Worm (Caenorhabditis elegans): ENCODE measurements around the gene pck-3.

- no peak for TF ChIP-seq unc-39 (tag; optimal IDR thresholded peaks at IDR 0.05)
- TF ChIP-seq ham-2 (GFP tag; optimal IDR thresholded peaks at IDR 0.05): no peak
- no peak for TF ChIP-seq nhr-76 (tag; optimal IDR thresholded peaks at IDR 0.05)
- no peak for TF ChIP-seq lin-13 (tag; optimal IDR thresholded peaks at IDR 0.05)
- TF ChIP-seq nhr-12 (tag; optimal IDR thresholded peaks at IDR 0.05): no peak
- TF ChIP-seq snpc-4 (tag; optimal IDR thresholded peaks at IDR 0.05): no peak
- no peak for TF ChIP-seq unc-62 (GFP tag; optimal IDR thresholded peaks at IDR 0.05)
- TF ChIP-seq sptf-1 (tag; optimal IDR thresholded peaks at IDR 0.05): no peak
- TF ChIP-seq ztf-11 (tag; optimal IDR thresholded peaks at IDR 0.05): no peak
- no peak for TF ChIP-seq pha-4 (tag; optimal IDR thresholded peaks at IDR 0.05)
These were observed 11.9 kb upstream of the pck-3 start, which contains the start of gene H04M03.11 for ce11 chrIV:5884500-5884899.

Data from whole organism, mixed stage, embryonic.